Fruit fly (Drosophila melanogaster): Measurements from ENCODE around the gene CG8360.
A peak's percentile ranks its signal among the peaks of the same experiment; 100 is the strongest.

Gene CG8360

DNA sequence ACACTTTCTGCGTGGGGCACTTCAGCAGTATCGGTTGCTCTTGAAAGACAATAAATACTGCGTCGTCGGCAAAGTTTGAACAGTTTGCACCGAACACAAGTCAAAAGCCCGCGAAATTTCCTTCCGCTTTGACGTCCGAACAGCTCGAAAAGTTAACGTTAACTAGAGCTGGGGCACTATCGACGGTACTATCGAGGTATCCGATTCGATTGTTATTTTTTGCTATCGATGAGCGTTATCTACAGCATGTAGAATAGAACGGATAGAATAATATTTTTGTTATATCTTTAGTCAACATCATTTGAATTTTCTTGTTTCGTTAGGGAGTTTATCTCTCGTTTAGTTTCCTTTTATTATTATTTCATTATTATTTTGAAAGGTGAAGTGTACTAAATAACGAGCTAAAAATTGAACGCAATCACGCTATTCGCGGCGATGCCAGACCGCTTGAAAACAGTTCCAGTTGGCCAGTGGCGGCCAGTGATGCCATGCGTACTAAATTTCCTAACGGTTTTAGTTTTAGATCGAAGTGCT, 27.0 kb downstream of the CG8360 start, which contains the start of gene Pvr:
Gene Pvr (minus strand): TSS at position 167 of the 534 bp plus-strand sequence.
- TF ChIP-seq Eip78C (GFP tag), result peak; percentile 67
- peak; percentile 14 for TF ChIP-seq achi (GFP tag; optimal IDR thresholded peaks at IDR 0.05)
- TF ChIP-seq esn (GFP tag; optimal IDR thresholded peaks at IDR 0.05), result no peak
- TF ChIP-seq CG6808 (GFP tag; optimal IDR thresholded peaks at IDR 0.05), result peak; percentile 99
- TF ChIP-seq CG10669 (GFP tag; optimal IDR thresholded peaks at IDR 0.05), result no peak
- peak; percentile 20 for TF ChIP-seq topi (GFP tag; optimal IDR thresholded peaks at IDR 0.05)
- TF ChIP-seq dac (GFP tag; optimal IDR thresholded peaks at IDR 0.05), result no peak
- peak; percentile 8 for TF ChIP-seq Hr4 (GFP tag; optimal IDR thresholded peaks at IDR 0.05)

DNA sequence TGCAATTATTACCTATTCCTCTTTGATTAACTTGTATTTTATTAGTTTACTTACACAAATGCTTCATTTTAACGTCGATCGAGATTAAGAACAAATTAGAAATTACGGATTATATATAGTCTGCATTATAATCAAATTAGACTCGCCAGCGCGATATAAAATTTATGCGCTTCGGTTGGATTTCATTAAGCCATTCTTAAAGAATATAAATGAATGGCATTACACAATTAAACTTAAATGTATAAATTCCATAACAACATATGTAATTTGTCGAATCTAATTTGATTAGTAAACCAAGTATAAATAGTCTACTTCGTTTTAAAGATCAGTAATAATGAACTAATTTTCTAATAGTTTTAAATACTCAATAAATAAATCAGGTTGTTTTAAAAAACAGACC, 28.9 kb downstream of the CG8360 start, which contains the start of gene Spn28F:
Gene Spn28F (minus strand): TSS at position 101 of the 400 bp plus-strand sequence.
- TF ChIP-seq Sox15 (GFP tag; optimal IDR thresholded peaks at IDR 0.05) (no peak), dsx (GFP tag; optimal IDR thresholded peaks at IDR 0.05; ENCODE audit: poor library complexity, severe bottlenecking) (no peak), CG16779 (tag; optimal IDR thresholded peaks at IDR 0.05) (no peak), CG10631 (GFP tag; optimal IDR thresholded peaks at IDR 0.05) (no peak), Met (GFP tag; optimal IDR thresholded peaks at IDR 0.05) (no peak), topi (GFP tag; optimal IDR thresholded peaks at IDR 0.05) (no peak), Gug (GFP tag; IDR thresholded peaks at IDR 0.05) (no peak), Hr38 (GFP tag; optimal IDR thresholded peaks at IDR 0.05) (no peak), CG32006 (GFP tag; optimal IDR thresholded peaks at IDR 0.05) (no peak), CG6163 (GFP tag; IDR thresholded peaks at IDR 0.05) (no peak), CG4318 (GFP tag; optimal IDR thresholded peaks at IDR 0.05) (no peak), achi (GFP tag; optimal IDR thresholded peaks at IDR 0.05) (no peak), CG1621 (tag; optimal IDR thresholded peaks at IDR 0.05) (no peak), vri (GFP tag; optimal IDR thresholded peaks at IDR 0.05) (no peak), Ets21C (GFP tag; optimal IDR thresholded peaks at IDR 0.05) (no peak)

DNA sequence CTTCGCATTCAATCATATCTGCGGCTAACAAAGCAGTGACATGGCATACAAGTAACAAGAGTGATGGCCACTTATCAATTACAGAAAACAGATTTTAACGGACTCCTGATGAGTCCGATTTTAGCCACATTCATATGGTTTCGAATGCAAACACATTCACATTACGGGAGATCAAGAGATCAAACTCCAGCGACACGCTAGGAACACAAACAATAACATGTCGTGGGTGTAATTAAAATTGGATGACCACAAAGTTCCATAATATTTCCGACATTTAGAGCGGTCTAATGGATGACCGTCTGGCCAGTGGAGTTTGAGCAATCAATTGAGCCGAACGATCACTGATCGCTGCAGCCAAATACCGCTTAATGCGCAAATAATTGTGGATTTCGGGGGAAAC, 29.4 kb downstream of the CG8360 start, which contains the start of gene CG14277:
Gene CG14277 (plus strand): TSS at position 301 of the 400 bp plus-strand sequence.
- no peak for TF ChIP-seq esn (GFP tag; optimal IDR thresholded peaks at IDR 0.05)
- TF ChIP-seq Eip78C (GFP tag), result no peak
- no peak for TF ChIP-seq fd59A (GFP tag; optimal IDR thresholded peaks at IDR 0.05)
- no peak for TF ChIP-seq Hr38 (GFP tag; optimal IDR thresholded peaks at IDR 0.05)
- TF ChIP-seq Eip75B (GFP tag; optimal IDR thresholded peaks at IDR 0.05), result no peak
- no peak for TF ChIP-seq CG4318 (GFP tag; optimal IDR thresholded peaks at IDR 0.05)
- TF ChIP-seq CG6854 (GFP tag; optimal IDR thresholded peaks at IDR 0.05), result no peak
- TF ChIP-seq CG8632 (GFP tag; optimal IDR thresholded peaks at IDR 0.05), result no peak
- no peak for TF ChIP-seq CG11294 (GFP tag; IDR thresholded peaks at IDR 0.05)
- TF ChIP-seq vri (GFP tag; optimal IDR thresholded peaks at IDR 0.05), result no peak
- TF ChIP-seq CG6276 (GFP tag; optimal IDR thresholded peaks at IDR 0.05), result no peak
- TF ChIP-seq acj6 (GFP tag; optimal IDR thresholded peaks at IDR 0.05), result no peak
- TF ChIP-seq CG3032 (tag; optimal IDR thresholded peaks at IDR 0.05), result no peak
- TF ChIP-seq CG15336 (GFP tag; IDR thresholded peaks at IDR 0.05), result no peak
- no peak for TF ChIP-seq CG31627 (GFP tag; optimal IDR thresholded peaks at IDR 0.05)
- no peak for TF ChIP-seq CG8319 (GFP tag; optimal IDR thresholded peaks at IDR 0.05)
- no peak for TF ChIP-seq Blimp-1 (GFP tag; optimal IDR thresholded peaks at IDR 0.05)
- TF ChIP-seq CG6163 (GFP tag; IDR thresholded peaks at IDR 0.05), result no peak
- TF ChIP-seq net (GFP tag; optimal IDR thresholded peaks at IDR 0.05), result no peak
- TF ChIP-seq spab (GFP tag; optimal IDR thresholded peaks at IDR 0.05), result no peak

DNA sequence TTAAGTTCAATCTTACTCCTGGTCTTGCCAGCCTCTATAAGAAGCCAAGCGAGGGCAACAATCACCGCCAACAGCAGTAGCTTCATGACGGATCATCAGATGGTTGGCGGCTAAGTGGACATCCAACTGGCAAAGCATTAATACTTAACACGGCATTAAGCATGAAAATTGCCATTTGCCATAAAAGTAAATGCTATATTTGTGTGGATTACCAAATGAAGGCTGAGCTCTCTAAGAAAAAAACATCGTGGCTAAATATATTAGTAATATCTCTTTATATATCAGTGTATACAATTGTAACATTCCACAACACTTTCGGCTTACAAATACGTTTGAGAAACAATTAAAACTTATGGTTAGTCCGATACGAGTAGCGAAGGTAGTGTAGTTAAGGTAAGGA, 31.1 kb downstream of the CG8360 start, which contains the start of gene CG43057:
Gene CG43057 (minus strand): TSS at position 101 of the 400 bp plus-strand sequence.
- TF ChIP-seq fd59A (GFP tag; optimal IDR thresholded peaks at IDR 0.05) (no peak), CG3919 (GFP tag; optimal IDR thresholded peaks at IDR 0.05) (no peak), CG10669 (GFP tag; optimal IDR thresholded peaks at IDR 0.05) (no peak), Smox (GFP tag; optimal IDR thresholded peaks at IDR 0.05) (no peak), Blimp-1 (GFP tag; optimal IDR thresholded peaks at IDR 0.05) (no peak), CG16779 (tag; optimal IDR thresholded peaks at IDR 0.05) (no peak)

Data from whole organism, prepupa.